ENCODE assay signal across 4 worm cellular contexts in the genomic region with DNA sequence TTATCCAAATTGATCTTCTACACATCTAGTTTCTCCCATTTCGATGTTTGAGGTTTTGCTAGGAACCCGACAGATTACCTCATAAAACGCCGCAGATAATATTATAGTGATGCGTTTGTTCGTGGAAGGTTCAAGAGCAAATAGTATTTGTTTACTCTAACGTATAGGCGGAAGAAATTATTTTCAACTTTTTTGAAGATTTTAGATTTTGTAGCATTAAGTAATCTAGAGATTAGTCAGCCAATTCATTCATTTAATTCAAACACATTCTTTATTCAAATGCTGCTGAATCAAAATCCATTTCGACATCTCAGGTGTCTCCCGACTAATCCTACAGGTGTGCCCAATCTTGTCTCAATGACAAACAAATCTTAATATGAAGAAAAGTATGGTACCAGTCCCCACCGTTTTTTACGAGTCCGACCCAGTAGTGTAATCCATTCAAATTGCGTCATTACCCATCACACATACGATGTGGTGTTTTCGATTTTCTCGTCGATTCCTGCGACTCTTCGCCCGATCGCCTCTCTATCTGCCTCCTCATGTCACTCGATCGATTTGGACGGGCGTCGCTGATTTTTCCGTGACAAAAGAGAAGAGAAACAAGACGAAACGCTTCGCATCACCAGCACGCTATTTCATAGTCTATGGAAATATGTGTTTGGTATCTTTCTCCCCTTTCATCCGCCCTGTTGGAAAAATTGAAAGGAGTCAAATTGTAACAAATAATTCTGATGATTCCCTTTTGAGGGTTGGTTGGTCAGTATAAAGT.
TF ChIP-seq lines count a peak whose summit lies in the region.

No protein-coding gene starts in this region.

TF ChIP-seq in whole organism, L2 larva, 48 proteins besides CTCF, POLR2A, EP300 and RAD21 (continues in another document):
- TF ChIP-seq C34F6.9 (tag; optimal IDR thresholded peaks at IDR 0.05; lab: Kevin White, UChicago) = no peak
- TF ChIP-seq dmd-4 (tag; optimal IDR thresholded peaks at IDR 0.05; lab: Kevin White, UChicago) = no peak
- TF ChIP-seq nhr-11 (tag; optimal IDR thresholded peaks at IDR 0.05; lab: Kevin White, UChicago) = peak; percentile 30
- no peak for TF ChIP-seq nhr-23 (tag; optimal IDR thresholded peaks at IDR 0.05; lab: Kevin White, UChicago)
- no peak for TF ChIP-seq ceh-82 (tag; optimal IDR thresholded peaks at IDR 0.05; lab: Kevin White, UChicago)
- TF ChIP-seq nhr-12 (tag; optimal IDR thresholded peaks at IDR 0.05; lab: Kevin White, UChicago) = no peak
- TF ChIP-seq unc-39 (tag; optimal IDR thresholded peaks at IDR 0.05; lab: Kevin White, UChicago) = no peak
- TF ChIP-seq ztf-11 (tag; optimal IDR thresholded peaks at IDR 0.05; lab: Kevin White, UChicago) = no peak
- TF ChIP-seq nhr-129 (tag; optimal IDR thresholded peaks at IDR 0.05; lab: Kevin White, UChicago) = peak; percentile 98
- TF ChIP-seq egl-27 (tag; optimal IDR thresholded peaks at IDR 0.05; lab: Kevin White, UChicago) = no peak
- peak; percentile 52 for TF ChIP-seq blmp-1 (tag; optimal IDR thresholded peaks at IDR 0.05; lab: Kevin White, UChicago; ENCODE audit: insufficient read depth)
- TF ChIP-seq R02D3.7 (tag; optimal IDR thresholded peaks at IDR 0.05; lab: Kevin White, UChicago) = no peak
- TF ChIP-seq sma-9 (GFP tag; optimal IDR thresholded peaks at IDR 0.05; lab: Kevin White, UChicago) = peak; percentile 68
- no peak for TF ChIP-seq sma-9 (tag; optimal IDR thresholded peaks at IDR 0.05; lab: Kevin White, UChicago)
- TF ChIP-seq nhr-77 (tag; optimal IDR thresholded peaks at IDR 0.05; lab: Kevin White, UChicago) = no peak
- no peak for TF ChIP-seq elt-1 (tag; optimal IDR thresholded peaks at IDR 0.05; lab: Kevin White, UChicago)
- TF ChIP-seq zag-1 (tag; optimal IDR thresholded peaks at IDR 0.05; lab: Kevin White, UChicago) = no peak
- TF ChIP-seq mdl-1 (tag; optimal IDR thresholded peaks at IDR 0.05; lab: Kevin White, UChicago) = peak in 1 of 2 experiments; percentile 33
- no peak for TF ChIP-seq ZK546.5 (tag; optimal IDR thresholded peaks at IDR 0.05; lab: Kevin White, UChicago)
- no peak for TF ChIP-seq ztf-1 (GFP tag; conservative IDR thresholded peaks at IDR 0.05; lab: Robert Waterston, UW)
- TF ChIP-seq sem-4 (tag; optimal IDR thresholded peaks at IDR 0.05; lab: Kevin White, UChicago) = peak; percentile 78

TF ChIP-seq in whole organism, L4 larva, 104 proteins besides CTCF, POLR2A, EP300 and RAD21 (continues in another document):
- peak; percentile 56; the same call in 1 of the 2 replicates for TF ChIP-seq php-3 (GFP tag; IDR thresholded peaks at IDR 0.05; lab: Robert Waterston, UW)
- TF ChIP-seq nhr-102 (tag; optimal IDR thresholded peaks at IDR 0.05; lab: Kevin White, UChicago) = peak; percentile 73
- TF ChIP-seq nhr-25 (tag; optimal IDR thresholded peaks at IDR 0.05; lab: Kevin White, UChicago; ENCODE audit: borderline replicate concordance, insufficient read depth) = peak; percentile 54
- peak; percentile 7 for TF ChIP-seq nhr-10 (tag; optimal IDR thresholded peaks at IDR 0.05; lab: Kevin White, UChicago)
- no peak for TF ChIP-seq F10B5.3 (tag; optimal IDR thresholded peaks at IDR 0.05; lab: Kevin White, UChicago)
- no peak for TF ChIP-seq daf-8 (GFP tag; IDR thresholded peaks at IDR 0.05; lab: Robert Waterston, UW)
- peak; percentile 95 for TF ChIP-seq aha-1 (tag; lab: Kevin White, UChicago)
- TF ChIP-seq mxl-2 (GFP tag; conservative IDR thresholded peaks at IDR 0.05; lab: Robert Waterston, UW) = no peak
- no peak for TF ChIP-seq tag-97 (GFP tag; IDR thresholded peaks at IDR 0.05; lab: Robert Waterston, UW)
- peak; percentile 79 for TF ChIP-seq duxl-1 (tag; optimal IDR thresholded peaks at IDR 0.05; lab: Kevin White, UChicago; ENCODE audit: poor library complexity)
- no peak for TF ChIP-seq R02D3.7 (tag; optimal IDR thresholded peaks at IDR 0.05; lab: Kevin White, UChicago)
- TF ChIP-seq daf-16 (GFP tag; optimal IDR thresholded peaks at IDR 0.05; lab: Kevin White, UChicago) = peak in 1 of 2 experiments; percentile 79
- TF ChIP-seq daf-16 (tag; optimal IDR thresholded peaks at IDR 0.05; lab: Kevin White, UChicago) = peak; percentile 87
- TF ChIP-seq daf-19 (GFP tag; conservative IDR thresholded peaks at IDR 0.05; lab: Robert Waterston, UW) = no peak
- peak in 1 of 2 experiments; percentile 83 for TF ChIP-seq unc-62 (GFP tag; optimal IDR thresholded peaks at IDR 0.05 in 1 of 2; lab: Kevin White, UChicago)
- no peak for TF ChIP-seq unc-62 (tag; optimal IDR thresholded peaks at IDR 0.05; lab: Kevin White, UChicago)
- 0 out of 2 replicates have a peak, but pooled peaks have one; percentile 16 for TF ChIP-seq dmd-8 (GFP tag; IDR thresholded peaks at IDR 0.05; lab: Robert Waterston, UW)
- no peak for TF ChIP-seq Y105C5A.15 (GFP tag; IDR thresholded peaks at IDR 0.05; lab: Robert Waterston, UW)
- peak; percentile 85 for TF ChIP-seq T26A8.4 (GFP tag; IDR thresholded peaks at IDR 0.05; lab: Robert Waterston, UW)
- TF ChIP-seq ama-1 (optimal IDR thresholded peaks at IDR 0.05; lab: Kevin White, UChicago) = peak; percentile 73
- TF ChIP-seq gei-8 (GFP tag; optimal IDR thresholded peaks at IDR 0.05; lab: Kevin White, UChicago) = peak; percentile 61

TF ChIP-seq in whole organism, late embryonic, 69 proteins besides CTCF, POLR2A, EP300 and RAD21 (continues in another document):
- no peak for TF ChIP-seq K09A11.1 (tag; optimal IDR thresholded peaks at IDR 0.05; lab: Kevin White, UChicago; ENCODE audit: insufficient read depth)
- no peak for TF ChIP-seq ceh-6 (GFP tag; optimal IDR thresholded peaks at IDR 0.05; lab: Kevin White, UChicago)
- no peak for TF ChIP-seq fkh-6 (tag; optimal IDR thresholded peaks at IDR 0.05; lab: Kevin White, UChicago)
- no peak for TF ChIP-seq hlh-6 (tag; optimal IDR thresholded peaks at IDR 0.05; lab: Kevin White, UChicago)
- TF ChIP-seq elt-2 (tag; optimal IDR thresholded peaks at IDR 0.05; lab: Kevin White, UChicago) = no peak
- TF ChIP-seq ceh-31 (tag; optimal IDR thresholded peaks at IDR 0.05; lab: Kevin White, UChicago) = no peak
- no peak for TF ChIP-seq pha-2 (tag; optimal IDR thresholded peaks at IDR 0.05; lab: Kevin White, UChicago)
- TF ChIP-seq tbx-7 (tag; optimal IDR thresholded peaks at IDR 0.05; lab: Kevin White, UChicago) = no peak
- TF ChIP-seq dve-1 (tag; optimal IDR thresholded peaks at IDR 0.05; lab: Kevin White, UChicago) = no peak
- TF ChIP-seq T23F11.4 (GFP tag; optimal IDR thresholded peaks at IDR 0.05; lab: Kevin White, UChicago) = no peak
- no peak for TF ChIP-seq unc-3 (GFP tag; conservative IDR thresholded peaks at IDR 0.05; lab: Robert Waterston, UW)
- TF ChIP-seq unc-3 (tag; optimal IDR thresholded peaks at IDR 0.05; lab: Kevin White, UChicago) = no peak
- TF ChIP-seq npax-4 (tag; optimal IDR thresholded peaks at IDR 0.05; lab: Kevin White, UChicago) = no peak
- no peak for TF ChIP-seq pha-4 (tag; optimal IDR thresholded peaks at IDR 0.05; lab: Kevin White, UChicago)
- no peak for TF ChIP-seq F13H6.1 (tag; optimal IDR thresholded peaks at IDR 0.05; lab: Kevin White, UChicago)
- no peak for TF ChIP-seq odd-2 (tag; optimal IDR thresholded peaks at IDR 0.05; lab: Kevin White, UChicago)
- TF ChIP-seq hlh-13 (GFP tag; optimal IDR thresholded peaks at IDR 0.05; lab: Kevin White, UChicago) = no peak
- no peak for TF ChIP-seq hlh-15 (tag; optimal IDR thresholded peaks at IDR 0.05; lab: Kevin White, UChicago)
- TF ChIP-seq hlh-30 (tag; optimal IDR thresholded peaks at IDR 0.05; lab: Kevin White, UChicago; ENCODE audit: insufficient read depth) = peak; percentile 23
- no peak for TF ChIP-seq hlh-8 (tag; optimal IDR thresholded peaks at IDR 0.05; lab: Kevin White, UChicago)
- peak; percentile 64 for TF ChIP-seq ref-2 (tag; optimal IDR thresholded peaks at IDR 0.05; lab: Kevin White, UChicago)
- no peak for TF ChIP-seq fkh-10 (GFP tag; optimal IDR thresholded peaks at IDR 0.05; lab: Kevin White, UChicago)
- no peak for TF ChIP-seq ahr-1 (tag; optimal IDR thresholded peaks at IDR 0.05; lab: Kevin White, UChicago)
- TF ChIP-seq fax-1 (tag; optimal IDR thresholded peaks at IDR 0.05; lab: Kevin White, UChicago) = no peak

TF ChIP-seq in whole organism, mixed stage, embryonic, 35 proteins besides CTCF, POLR2A, EP300 and RAD21:
- peak; percentile 86 for TF ChIP-seq unc-62 (GFP tag; optimal IDR thresholded peaks at IDR 0.05; lab: Kevin White, UChicago)
- TF ChIP-seq ceh-83 (GFP tag; optimal IDR thresholded peaks at IDR 0.05; lab: Kevin White, UChicago) = peak; percentile 45
- TF ChIP-seq M03D4.4 (tag; optimal IDR thresholded peaks at IDR 0.05; lab: Kevin White, UChicago) = no peak
- TF ChIP-seq bed-3 (GFP tag; optimal IDR thresholded peaks at IDR 0.05; lab: Kevin White, UChicago) = no peak
- peak; percentile 45 for TF ChIP-seq unc-120 (tag; optimal IDR thresholded peaks at IDR 0.05; lab: Kevin White, UChicago; ENCODE audit: poor library complexity, severe bottlenecking)
- TF ChIP-seq hlh-1 (tag; optimal IDR thresholded peaks at IDR 0.05; lab: Kevin White, UChicago) = peak; percentile 28
- TF ChIP-seq cnd-1 (tag; optimal IDR thresholded peaks at IDR 0.05; lab: Kevin White, UChicago) = peak; percentile 12
- peak; percentile 75 for TF ChIP-seq zip-8 (tag; optimal IDR thresholded peaks at IDR 0.05; lab: Kevin White, UChicago)
- TF ChIP-seq nhr-76 (tag; optimal IDR thresholded peaks at IDR 0.05; lab: Kevin White, UChicago) = no peak
- TF ChIP-seq ztf-11 (tag; optimal IDR thresholded peaks at IDR 0.05; lab: Kevin White, UChicago) = no peak
- TF ChIP-seq lsy-2 (tag; optimal IDR thresholded peaks at IDR 0.05; lab: Kevin White, UChicago) = peak; percentile 21
- peak; percentile 24 for TF ChIP-seq ham-2 (GFP tag; optimal IDR thresholded peaks at IDR 0.05; lab: Kevin White, UChicago)
- no peak for TF ChIP-seq nhr-28 (tag; optimal IDR thresholded peaks at IDR 0.05; lab: Kevin White, UChicago)
- TF ChIP-seq mls-2 (tag; optimal IDR thresholded peaks at IDR 0.05; lab: Kevin White, UChicago) = peak; percentile 8
- TF ChIP-seq pha-4 (tag; optimal IDR thresholded peaks at IDR 0.05; lab: Kevin White, UChicago) = no peak
